Fruit fly (Drosophila melanogaster): Measurements from ENCODE around the gene CG1677.

Gene CG1677

dm6 chrX:7405697-7406096 lies at the start of gene CG1677:
TSS of gene CG1677 (minus strand) at chrX:7405797.
- TF ChIP-seq twi (tag; optimal IDR thresholded peaks at IDR 0.05) (no peak), Mrtf (GFP tag; IDR thresholded peaks at IDR 0.05) (no peak), Vsx1 (GFP tag; optimal IDR thresholded peaks at IDR 0.05) (no peak), vnd (GFP tag; IDR thresholded peaks at IDR 0.05; ENCODE audit: partially characterized antibody) (no peak), GATAe (GFP tag; conservative IDR thresholded peaks at IDR 0.05) (no peak), CG7556 (GFP tag; optimal IDR thresholded peaks at IDR 0.05) (no peak)

- TF ChIP-seq CG17328 (GFP tag; IDR thresholded peaks at IDR 0.05) = no peak
- TF ChIP-seq Hr78 (GFP tag; optimal IDR thresholded peaks at IDR 0.05) = no peak
- TF ChIP-seq salm (tag; optimal IDR thresholded peaks at IDR 0.05) = no peak
- TF ChIP-seq Rfx (GFP tag; IDR thresholded peaks at IDR 0.05) = no peak
- no peak for TF ChIP-seq grn (GFP tag; optimal IDR thresholded peaks at IDR 0.05)
- no peak for TF ChIP-seq Pdp1 (GFP tag; optimal IDR thresholded peaks at IDR 0.05)
- no peak for TF ChIP-seq pan (optimal IDR thresholded peaks at IDR 0.05)
- no peak for TF ChIP-seq pan (GFP tag; optimal IDR thresholded peaks at IDR 0.05 in 1 of 2, IDR thresholded peaks at IDR 0.05 in 1 of 2)
- no peak for TF ChIP-seq NfI (GFP tag; optimal IDR thresholded peaks at IDR 0.05)
- TF ChIP-seq psq (GFP tag; optimal IDR thresholded peaks at IDR 0.05) = no peak
- no peak for TF ChIP-seq CG9609 (GFP tag; optimal IDR thresholded peaks at IDR 0.05)
- no peak for TF ChIP-seq CG18599 (GFP tag; optimal IDR thresholded peaks at IDR 0.05)
Observed at dm6 chrX:7453236-7453635, 47.6 kb upstream of the CG1677 start, which contains the start of gene CG43198. TSS of gene CG43198 (minus strand) at chrX:7453336.

- TF ChIP-seq Dp (GFP tag; optimal IDR thresholded peaks at IDR 0.05) (no peak), Taf1 (GFP tag; IDR thresholded peaks at IDR 0.05) (no peak), CG9215 (GFP tag; IDR thresholded peaks at IDR 0.05) (no peak), CG4328 (GFP tag; optimal IDR thresholded peaks at IDR 0.05) (no peak), CG18262 (tag; optimal IDR thresholded peaks at IDR 0.05) (no peak), zfh1 (GFP tag; IDR thresholded peaks at IDR 0.05) (no peak), CG10654 (GFP tag; optimal IDR thresholded peaks at IDR 0.05) (no peak), D19A (tag; optimal IDR thresholded peaks at IDR 0.05) (no peak), jigr1 (GFP tag; IDR thresholded peaks at IDR 0.05) (no peak), CG10274 (GFP tag; optimal IDR thresholded peaks at IDR 0.05) (no peak), CG7928 (GFP tag; optimal IDR thresholded peaks at IDR 0.05) (no peak), Dip2 (GFP tag; IDR thresholded peaks at IDR 0.05) (no peak), Lim3 (GFP tag; IDR thresholded peaks at IDR 0.05) (no peak), CG12659 (GFP tag; optimal IDR thresholded peaks at IDR 0.05) (no peak), Sin3A (optimal IDR thresholded peaks at IDR 0.05) (no peak)
Observed at dm6 chrX:7451909-7452308, 46.3 kb upstream of the CG1677 start, which contains the start of gene CG11368. TSS of gene CG11368 (plus strand) at chrX:7452209.

dm6 chrX:7445023-7445422 lies 39.4 kb upstream of the CG1677 start:
- peak; percentile 64 for TF ChIP-seq bbx (GFP tag; IDR thresholded peaks at IDR 0.05; ENCODE audit: partially characterized antibody)
- peak; percentile 48 for TF ChIP-seq Nf-YB (GFP tag; optimal IDR thresholded peaks at IDR 0.05)
- peak; percentile 13; the same call in 1 of the 2 replicates for TF ChIP-seq amos (GFP tag; IDR thresholded peaks at IDR 0.05; ENCODE audit: partially characterized antibody)
- no peak for TF ChIP-seq cg (GFP tag; optimal IDR thresholded peaks at IDR 0.05)
- TF ChIP-seq Bgb (GFP tag; IDR thresholded peaks at IDR 0.05; ENCODE audit: partially characterized antibody) = peak; percentile 37; the same call in 1 of the 2 replicates
- TF ChIP-seq zen2 (GFP tag; IDR thresholded peaks at IDR 0.05; ENCODE audit: partially characterized antibody) = peak; percentile 42; the same call in 1 of the 3 replicates
- peak; percentile 24 for TF ChIP-seq Deaf1 (tag; optimal IDR thresholded peaks at IDR 0.05)
- TF ChIP-seq z (GFP tag; IDR thresholded peaks at IDR 0.05) = peak; percentile 99
- peak; percentile 16 to 49 for TF ChIP-seq Trl (optimal IDR thresholded peaks at IDR 0.05)
- TF ChIP-seq Trl (GFP tag; optimal IDR thresholded peaks at IDR 0.05) = no peak
- TF ChIP-seq NFAT (GFP tag; IDR thresholded peaks at IDR 0.05) = no peak
- no peak for TF ChIP-seq bigmax (GFP tag; optimal IDR thresholded peaks at IDR 0.05)

Data from whole organism, embryonic.